Worm (Caenorhabditis elegans) whole organism, L2 larva: ENCODE measurements around the gene erfa-1.

Experiments used
- C34F6.9 ChIP-seq: fragments of 150-350 bp; optimal IDR thresholded peaks from 2 replicates; lab custom pipeline; 2014; ENCODE audit warnings: missing biosample characterization, missing genetic modification characterization
- F13H6.1 ChIP-seq: sonication (generic microtip); optimal IDR thresholded peaks from 2 replicates; lab custom pipeline; 2016; ENCODE audit warnings: missing genetic modification characterization, missing compliant biosample characterization
- R02D3.7 ChIP-seq: fragments of 150-350 bp; optimal IDR thresholded peaks from 2 replicates; lab custom pipeline; 2014; ENCODE audit warnings: missing biosample characterization, missing genetic modification characterization
- Y55F3AM.14 ChIP-seq: fragments of 200-800 bp; sonication (Bioruptor generic); optimal IDR thresholded peaks from 2 replicates; lab custom pipeline; 2018; ENCODE audit warnings: mild to moderate bottlenecking, missing genetic modification characterization, missing compliant biosample characterization
- ZK546.5 ChIP-seq: sonication (generic microtip); optimal IDR thresholded peaks from 2 replicates; lab custom pipeline; 2017; ENCODE audit warnings: missing biosample characterization, missing genetic modification characterization
- alr-1 ChIP-seq: fragments of 150-350 bp; optimal IDR thresholded peaks from 2 replicates; lab custom pipeline; 2014; ENCODE audit warnings: missing biosample characterization, missing genetic modification characterization
- aly-2 ChIP-seq: fragments of 150-350 bp; optimal IDR thresholded peaks from 2 replicates; lab custom pipeline; 2014; ENCODE audit warnings: missing biosample characterization, missing genetic modification characterization
- ama-1 ChIP-seq: fragments of 150-350 bp; optimal IDR thresholded peaks from 2 replicates; lab custom pipeline; 2018; ENCODE audit warnings: inconsistent platforms
- blmp-1 ChIP-seq: sonication (generic microtip); optimal IDR thresholded peaks from 2 replicates; lab custom pipeline; 2017; ENCODE audit warnings: missing genetic modification characterization, mild to moderate bottlenecking, missing compliant biosample characterization, antibody characterized with exemption, moderate library complexity; ENCODE audit not compliant: insufficient read depth
- ceh-16 ChIP-seq: fragments of 150-350 bp; optimal IDR thresholded peaks from 2 replicates; lab custom pipeline; 2014; ENCODE audit warnings: missing biosample characterization, missing genetic modification characterization
- ceh-82 ChIP-seq: fragments of 150-350 bp; optimal IDR thresholded peaks from 2 replicates; lab custom pipeline; 2014; ENCODE audit warnings: missing biosample characterization, missing genetic modification characterization
- crh-2 ChIP-seq: sonication (generic microtip); optimal IDR thresholded peaks from 2 replicates; lab custom pipeline; 2017; ENCODE audit warnings: missing biosample characterization, missing genetic modification characterization
- egl-27 ChIP-seq: sonication (generic microtip); optimal IDR thresholded peaks from 3 replicates; lab custom pipeline; 2017; ENCODE audit warnings: missing biosample characterization, missing genetic modification reagents, missing genetic modification characterization
- elt-1 ChIP-seq: fragments of 150-350 bp; optimal IDR thresholded peaks from 2 replicates; lab custom pipeline; 2014; ENCODE audit warnings: missing biosample characterization, missing genetic modification characterization
- elt-3 ChIP-seq: sonication (generic microtip); optimal IDR thresholded peaks from 2 replicates; lab custom pipeline; 2017; ENCODE audit warnings: missing biosample characterization, missing genetic modification characterization
- fos-1 ChIP-seq: fragments of 150-350 bp; optimal IDR thresholded peaks from 2 replicates; lab custom pipeline; 2014; ENCODE audit warnings: missing biosample characterization, missing genetic modification characterization
- gmeb-1 ChIP-seq: fragments of 150-350 bp; optimal IDR thresholded peaks from 2 replicates; lab custom pipeline; 2014; ENCODE audit warnings: missing biosample characterization, missing genetic modification characterization
- lin-13 ChIP-seq: fragments of 150-350 bp; optimal IDR thresholded peaks from 2 replicates; lab custom pipeline; 2014; ENCODE audit warnings: missing biosample characterization, missing genetic modification reagents, missing genetic modification characterization
- lin-39 ChIP-seq: fragments of 150-350 bp; optimal IDR thresholded peaks from 2 replicates; lab custom pipeline; 2014; ENCODE audit warnings: missing biosample characterization, missing genetic modification reagents, missing genetic modification characterization
- lsy-2 ChIP-seq, 2 experiments: fragments of 150-350 bp in 1 of 2; sonication (generic microtip) in 1 of 2; optimal IDR thresholded peaks; 2 replicates each; lab custom pipeline; 2014 to 2017; ENCODE audit warnings: missing biosample characterization in 2 of 2, missing genetic modification characterization in 2 of 2
- mab-5 ChIP-seq: fragments of 150-350 bp; optimal IDR thresholded peaks from 2 replicates; lab custom pipeline; 2014; ENCODE audit warnings: missing biosample characterization, missing genetic modification characterization
- mbf-1 ChIP-seq: sonication (generic microtip); optimal IDR thresholded peaks from 2 replicates; lab custom pipeline; 2017; ENCODE audit warnings: missing biosample characterization, missing genetic modification characterization
- nhr-10 ChIP-seq: sonication (generic microtip); optimal IDR thresholded peaks from 2 replicates; lab custom pipeline; 2017; ENCODE audit warnings: missing biosample characterization, missing genetic modification characterization
- nhr-11 ChIP-seq: fragments of 150-350 bp; optimal IDR thresholded peaks from 2 replicates; lab custom pipeline; 2014; ENCODE audit warnings: missing biosample characterization, missing genetic modification characterization
- nhr-12 ChIP-seq: fragments of 150-350 bp; optimal IDR thresholded peaks from 2 replicates; lab custom pipeline; 2014; ENCODE audit warnings: missing biosample characterization, missing genetic modification characterization
- nhr-129 ChIP-seq: fragments of 150-350 bp; optimal IDR thresholded peaks from 2 replicates; lab custom pipeline; 2014; ENCODE audit warnings: missing biosample characterization, missing genetic modification characterization
- nhr-21 ChIP-seq: fragments of 150-350 bp; optimal IDR thresholded peaks from 2 replicates; lab custom pipeline; 2014; ENCODE audit warnings: missing biosample characterization, missing genetic modification characterization
- nhr-6 ChIP-seq: fragments of 150-350 bp; optimal IDR thresholded peaks from 2 replicates; lab custom pipeline; 2014; ENCODE audit warnings: missing biosample characterization, missing genetic modification characterization
- nhr-77 ChIP-seq: fragments of 150-350 bp; optimal IDR thresholded peaks from 2 replicates; lab custom pipeline; 2014; ENCODE audit warnings: missing biosample characterization, missing genetic modification characterization
- peb-1 ChIP-seq: fragments of 150-350 bp; optimal IDR thresholded peaks from 2 replicates; lab custom pipeline; 2014; ENCODE audit warnings: missing biosample characterization, missing genetic modification characterization
- sem-4 ChIP-seq: fragments of 150-350 bp; optimal IDR thresholded peaks from 2 replicates; lab custom pipeline; 2014; ENCODE audit warnings: missing biosample characterization, missing genetic modification reagents, missing genetic modification characterization
- skn-1 ChIP-seq: sonication (generic microtip); optimal IDR thresholded peaks from 2 replicates; lab custom pipeline; 2017; ENCODE audit warnings: missing biosample characterization, missing genetic modification characterization
- sma-3 ChIP-seq: sonication (generic microtip); optimal IDR thresholded peaks from 2 replicates; lab custom pipeline; 2016; ENCODE audit warnings: missing genetic modification reagents, missing genetic modification characterization, missing compliant biosample characterization
- sma-9 ChIP-seq, 2 experiments: fragments of 150-350 bp in 1 of 2; sonication (generic microtip) in 1 of 2; optimal IDR thresholded peaks; 2 replicates each; lab custom pipeline; 2014 to 2016; ENCODE audit warnings: missing genetic modification characterization in 2 of 2, mild to moderate bottlenecking in 1 of 2, missing biosample characterization in 1 of 2, missing compliant biosample characterization in 1 of 2, missing genetic modification reagents in 1 of 2, moderate library complexity in 1 of 2
- snpc-4 ChIP-seq: fragments of 150-350 bp; optimal IDR thresholded peaks from 2 replicates; lab custom pipeline; 2014; ENCODE audit warnings: missing biosample characterization, missing genetic modification characterization
- unc-39 ChIP-seq: fragments of 150-350 bp; optimal IDR thresholded peaks from 2 replicates; lab custom pipeline; 2014; ENCODE audit warnings: missing biosample characterization, missing genetic modification characterization
- unc-62 ChIP-seq: fragments of 150-350 bp; optimal IDR thresholded peaks from 2 replicates; lab custom pipeline; 2014; ENCODE audit warnings: missing biosample characterization, missing genetic modification reagents, missing genetic modification characterization
- zag-1 ChIP-seq: fragments of 150-350 bp; optimal IDR thresholded peaks from 2 replicates; lab custom pipeline; 2014; ENCODE audit warnings: missing biosample characterization, missing genetic modification characterization
- ztf-1 ChIP-seq: fragments of 200-800 bp; sonication (Bioruptor generic); conservative IDR thresholded peaks from 2 replicates; pipeline ENCODE4 v1.3.6; 2022; ENCODE audit warnings: missing genetic modification characterization, missing compliant biosample characterization
- ztf-11 ChIP-seq: sonication (generic microtip); optimal IDR thresholded peaks from 2 replicates; lab custom pipeline; 2017; ENCODE audit warnings: missing biosample characterization, missing genetic modification characterization
- ztf-4 ChIP-seq: fragments of 150-350 bp; optimal IDR thresholded peaks from 2 replicates; lab custom pipeline; 2014; ENCODE audit warnings: missing biosample characterization, missing genetic modification characterization

erfa-1 gene

DNA sequence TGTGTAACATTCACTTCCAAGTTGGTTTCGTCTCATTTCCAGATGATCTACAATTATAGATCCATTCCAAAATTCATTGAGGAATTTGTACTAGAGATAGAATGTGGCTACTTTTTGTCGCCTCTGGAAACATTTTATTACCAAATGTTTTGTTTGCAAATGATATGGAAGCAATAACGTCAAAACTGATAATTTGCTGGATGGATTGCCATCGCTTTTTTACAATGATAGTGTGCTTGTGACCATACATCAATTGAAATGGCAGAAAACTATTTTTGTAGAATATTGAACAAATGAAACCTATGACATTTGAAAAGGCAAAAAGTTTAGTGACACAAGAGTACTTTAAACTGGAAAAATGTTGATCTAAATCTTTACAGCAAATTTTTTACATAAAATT is 19.5 kb upstream of the erfa-1 start:
- TF ChIP-seq fos-1 (tag; lab: Kevin White, UChicago) (peak; percentile 26), snpc-4 (tag; lab: Kevin White, UChicago) (no peak), nhr-129 (tag; lab: Kevin White, UChicago) (no peak)

DNA sequence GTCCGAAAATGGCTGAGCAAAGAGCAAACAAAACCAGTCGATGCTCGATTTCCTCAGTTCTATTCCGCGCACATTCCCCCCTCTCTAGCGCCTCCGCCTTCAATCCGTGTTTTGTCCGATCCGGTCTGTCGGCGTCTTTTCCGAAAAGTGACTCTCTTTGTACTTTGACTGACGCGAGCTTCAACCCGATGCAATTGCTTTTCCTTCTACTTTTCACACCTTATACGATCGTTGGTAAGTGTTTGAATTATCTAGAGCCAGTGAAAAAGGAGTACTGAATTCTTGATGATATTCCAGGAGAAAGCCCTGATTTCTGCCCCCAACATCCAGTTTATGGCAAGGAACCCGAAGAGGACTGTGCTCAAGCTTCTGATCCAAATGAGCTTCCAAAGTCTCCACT is 18.9 kb upstream of the erfa-1 start, which contains the start of gene cht-6:
Gene cht-6, plus strand, starts transcription at position 9 of the 400 bp plus-strand sequence.
- TF ChIP-seq ama-1 (lab: Kevin White, UChicago) (no peak), nhr-10 (tag; lab: Kevin White, UChicago) (no peak), ztf-11 (no peak), Y55F3AM.14 (GFP tag; lab: Kevin White, UChicago) (no peak), C34F6.9 (tag; lab: Kevin White, UChicago) (no peak), nhr-11 (tag; lab: Kevin White, UChicago) (no peak), zag-1 (tag; lab: Kevin White, UChicago) (no peak)

DNA sequence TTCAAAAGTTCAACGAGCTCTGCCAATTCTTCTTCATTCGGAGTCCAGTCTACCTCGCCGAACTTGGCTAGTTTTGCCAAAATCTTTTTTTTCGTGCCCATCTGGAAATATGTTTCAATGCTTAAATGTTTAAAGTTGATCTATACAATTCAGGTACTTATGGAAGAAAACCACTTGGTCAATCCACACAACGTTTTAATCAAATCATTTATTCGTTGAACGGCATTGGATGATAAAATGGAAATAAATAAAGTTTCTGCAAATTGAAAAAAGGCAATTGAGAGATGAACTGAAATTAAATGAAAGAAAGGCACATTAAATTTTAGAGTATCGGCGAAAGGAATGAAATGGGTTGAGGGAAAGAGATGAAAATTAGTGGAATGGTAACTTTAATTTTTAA is 9.9 kb upstream of the erfa-1 start, which contains the start of gene urb-1:
Gene urb-1, minus strand, starts transcription at position 101 of the 400 bp plus-strand sequence.
- TF ChIP-seq ceh-82 (tag; lab: Kevin White, UChicago) (no peak), lin-13 (GFP tag; lab: Kevin White, UChicago) (no peak), Y55F3AM.14 (GFP tag; lab: Kevin White, UChicago) (no peak), elt-3 (tag; lab: Kevin White, UChicago) (no peak), elt-1 (tag; lab: Kevin White, UChicago) (no peak), gmeb-1 (tag; lab: Kevin White, UChicago) (no peak), skn-1 (no peak), sem-4 (no peak), C34F6.9 (tag; lab: Kevin White, UChicago) (no peak), sma-3 (GFP tag; lab: Kevin White, UChicago) (no peak), lin-39 (no peak), ztf-4 (tag; lab: Kevin White, UChicago) (no peak), peb-1 (tag; lab: Kevin White, UChicago) (no peak), lsy-2 (tag; optimal IDR thresholded peaks at IDR 0.05; lab: Kevin White, UChicago) (no peak), unc-62 (GFP tag; lab: Kevin White, UChicago) (no peak), crh-2 (tag; lab: Kevin White, UChicago) (no peak)
- TF ChIP-seq, all 48 proteins: peak for 0

DNA sequence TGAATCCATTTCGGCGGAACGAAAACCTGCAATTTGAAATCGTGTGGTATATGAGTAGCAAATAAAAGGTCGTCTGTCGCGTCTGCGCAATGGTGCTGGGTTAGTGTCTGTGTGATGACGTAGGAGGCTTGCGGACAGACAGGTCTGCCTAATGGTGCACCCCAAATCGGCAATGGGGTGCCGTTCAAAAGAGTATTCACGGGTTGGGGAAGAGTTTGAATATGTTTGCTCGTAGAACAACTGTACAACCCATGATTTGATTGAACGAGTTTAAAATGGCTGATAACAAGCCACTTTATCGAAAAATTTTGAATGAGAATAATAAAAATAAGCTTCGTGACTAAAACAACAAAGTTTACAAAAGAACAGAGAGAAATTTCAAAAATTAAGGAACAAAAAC is 8.0 kb upstream of the erfa-1 start, which contains the start of gene T05H4.11:
Gene T05H4.11, minus strand, starts transcription at position 335 of the 400 bp plus-strand sequence.
- TF ChIP-seq alr-1 (tag; lab: Kevin White, UChicago): no peak
- TF ChIP-seq F13H6.1 (tag; lab: Kevin White, UChicago): peak; percentile 8
- TF ChIP-seq ceh-82 (tag; lab: Kevin White, UChicago): no peak
- TF ChIP-seq sma-3 (GFP tag; lab: Kevin White, UChicago): peak; percentile 44
- TF ChIP-seq fos-1 (tag; lab: Kevin White, UChicago): no peak
- no peak for TF ChIP-seq nhr-77 (tag; lab: Kevin White, UChicago)
- no peak for TF ChIP-seq snpc-4 (tag; lab: Kevin White, UChicago)
- TF ChIP-seq ama-1 (lab: Kevin White, UChicago): peak; percentile 24
- no peak for TF ChIP-seq nhr-11 (tag; lab: Kevin White, UChicago)
- no peak for TF ChIP-seq nhr-12 (tag; lab: Kevin White, UChicago)
- TF ChIP-seq ztf-1 (GFP tag; lab: Robert Waterston, UW): no peak
- TF ChIP-seq ZK546.5: no peak
- TF ChIP-seq crh-2 (tag; lab: Kevin White, UChicago): peak; percentile 4
- peak in 1 of 2 experiments; percentile 4 for TF ChIP-seq lsy-2 (tag; optimal IDR thresholded peaks at IDR 0.05; lab: Kevin White, UChicago)
- no peak for TF ChIP-seq ztf-4 (tag; lab: Kevin White, UChicago)
- no peak for TF ChIP-seq mab-5
- TF ChIP-seq ceh-16 (tag; lab: Kevin White, UChicago): no peak
- TF ChIP-seq sma-9 (GFP tag; optimal IDR thresholded peaks at IDR 0.05; lab: Kevin White, UChicago): no peak
- no peak for TF ChIP-seq sma-9 (tag; optimal IDR thresholded peaks at IDR 0.05; lab: Kevin White, UChicago)
- no peak for TF ChIP-seq skn-1
- TF ChIP-seq aly-2: no peak
- TF ChIP-seq egl-27: no peak
- no peak for TF ChIP-seq lin-13 (GFP tag; lab: Kevin White, UChicago)
- TF ChIP-seq blmp-1 (tag; lab: Kevin White, UChicago): no peak
- no peak for TF ChIP-seq nhr-10 (tag; lab: Kevin White, UChicago)
- no peak for TF ChIP-seq zag-1 (tag; lab: Kevin White, UChicago)
- no peak for TF ChIP-seq unc-39 (tag; lab: Kevin White, UChicago)
- no peak for TF ChIP-seq mbf-1 (tag; lab: Kevin White, UChicago)
- no peak for TF ChIP-seq R02D3.7 (tag; lab: Kevin White, UChicago)
- TF ChIP-seq gmeb-1 (tag; lab: Kevin White, UChicago): peak; percentile 26
- TF ChIP-seq nhr-21: no peak
- TF ChIP-seq peb-1 (tag; lab: Kevin White, UChicago): no peak
- no peak for TF ChIP-seq nhr-6 (tag; lab: Kevin White, UChicago)
- no peak for TF ChIP-seq ztf-11
